Worm (Caenorhabditis elegans) whole organism, early embryonic: ENCODE data around the gene mrpl-51.

Experiments used
- B0310.2 ChIP-seq: sonication (generic microtip); optimal IDR thresholded peaks from 2 replicates; lab custom pipeline; 2016; ENCODE audit warnings: mild to moderate bottlenecking, missing genetic modification characterization, missing compliant biosample characterization
- F13C5.2 ChIP-seq: sonication (generic microtip); optimal IDR thresholded peaks from 2 replicates; lab custom pipeline; 2017; ENCODE audit warnings: mild to moderate bottlenecking, missing genetic modification characterization, inconsistent platforms, missing compliant biosample characterization
- aly-1 ChIP-seq: sonication (generic microtip); optimal IDR thresholded peaks from 2 replicates; lab custom pipeline; 2016; ENCODE audit warnings: missing genetic modification characterization, missing compliant biosample characterization
- ama-1 ChIP-seq: fragments of 150-350 bp; optimal IDR thresholded peaks from 2 replicates; lab custom pipeline; 2014
- ceh-13 ChIP-seq: fragments of 200-800 bp; sonication (Bioruptor generic); optimal IDR thresholded peaks from 2 replicates; lab custom pipeline; 2018; ENCODE audit warnings: mild to moderate bottlenecking, missing genetic modification characterization, missing compliant biosample characterization
- ceh-36 ChIP-seq: sonication (generic microtip); optimal IDR thresholded peaks from 2 replicates; lab custom pipeline; 2016; ENCODE audit warnings: missing genetic modification characterization, inconsistent platforms, missing compliant biosample characterization
- ets-7 ChIP-seq: sonication (generic microtip); optimal IDR thresholded peaks from 2 replicates; lab custom pipeline; 2016; ENCODE audit warnings: missing genotype, missing genetic modification characterization, missing compliant biosample characterization
- flt-1 ChIP-seq: fragments of 200-800 bp; sonication (Bioruptor generic); IDR thresholded peaks from 2 replicates; pipeline ENCODE4 v1.3.6; 2022; ENCODE audit warnings: missing genetic modification characterization, missing compliant biosample characterization
- hmbx-1 ChIP-seq: sonication (generic microtip); optimal IDR thresholded peaks from 2 replicates; lab custom pipeline; 2016; ENCODE audit warnings: mild to moderate bottlenecking, missing genetic modification characterization, missing compliant biosample characterization
- hmg-4 ChIP-seq: fragments of 200-800 bp; sonication (Bioruptor generic); optimal IDR thresholded peaks from 2 replicates; lab custom pipeline; 2018; ENCODE audit warnings: mild to moderate bottlenecking, missing genetic modification characterization, missing compliant biosample characterization
- hnd-1 ChIP-seq: sonication (generic microtip); optimal IDR thresholded peaks from 2 replicates; lab custom pipeline; 2016; ENCODE audit warnings: missing genetic modification characterization, missing compliant biosample characterization
- pes-1 ChIP-seq: fragments of 200-800 bp; sonication (Bioruptor generic); IDR thresholded peaks from 2 replicates; pipeline ENCODE4 v1.3.6; 2022; ENCODE audit warnings: missing genetic modification reagents, missing genetic modification characterization, missing compliant biosample characterization
- scrt-1 ChIP-seq: fragments of 200-800 bp; sonication (Bioruptor generic); IDR thresholded peaks from 2 replicates; pipeline ENCODE4 v1.3.6; 2022; ENCODE audit warnings: missing genetic modification characterization, missing compliant biosample characterization
- sea-1 ChIP-seq: fragments of 200-800 bp; sonication (Bioruptor generic); conservative IDR thresholded peaks from 2 replicates; pipeline ENCODE4 v1.3.6; 2022; ENCODE audit warnings: missing genetic modification characterization, missing compliant biosample characterization
- tbx-11 ChIP-seq: fragments of 200-800 bp; sonication (Bioruptor generic); IDR thresholded peaks from 2 replicates; pipeline ENCODE4 v1.3.6; 2022; ENCODE audit warnings: missing genetic modification characterization, missing compliant biosample characterization
- tbx-37 ChIP-seq: fragments of 200-800 bp; sonication (Bioruptor generic); conservative IDR thresholded peaks from 2 replicates; pipeline ENCODE4 v1.3.6; 2022; ENCODE audit warnings: missing genetic modification reagents, missing genetic modification characterization, missing compliant biosample characterization
- tra-4 ChIP-seq: sonication (generic microtip); optimal IDR thresholded peaks from 2 replicates; lab custom pipeline; 2017; ENCODE audit warnings: missing genetic modification characterization, missing compliant biosample characterization

Gene mrpl-51

DNA sequence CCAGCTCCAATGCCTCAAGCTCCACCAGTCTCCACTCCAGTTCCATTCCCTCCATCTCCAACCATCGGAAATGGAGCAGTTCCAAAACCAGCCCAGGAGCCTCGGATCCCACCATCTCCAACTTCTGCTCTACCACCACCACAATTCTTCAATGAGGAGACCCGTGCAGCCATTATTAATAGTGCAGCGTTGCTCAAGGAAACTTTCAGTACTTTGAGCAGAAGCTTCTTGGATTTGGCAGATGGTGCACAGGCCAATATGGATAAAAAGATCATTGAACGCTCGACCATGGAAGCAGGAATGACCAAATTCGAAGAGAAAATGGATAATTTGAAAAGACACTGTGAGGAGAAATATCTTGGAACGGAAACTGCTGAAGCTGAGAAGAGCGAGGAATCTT lies 4.3 kb downstream of the mrpl-51 start:
- TF ChIP-seq pes-1 (GFP tag; lab: Robert Waterston, UW) (no peak), ceh-13 (GFP tag; lab: Kevin White, UChicago) (no peak), tbx-11 (GFP tag; lab: Robert Waterston, UW) (no peak), hmbx-1 (no peak), scrt-1 (no peak), F13C5.2 (tag; lab: Kevin White, UChicago) (no peak), tra-4 (tag; lab: Kevin White, UChicago) (no peak), hnd-1 (tag; lab: Kevin White, UChicago) (no peak), flt-1 (GFP tag; lab: Robert Waterston, UW) (no peak), sea-1 (GFP tag; lab: Robert Waterston, UW) (no peak), B0310.2 (tag; lab: Kevin White, UChicago) (no peak), tbx-37 (GFP tag; lab: Robert Waterston, UW) (no peak), ama-1 (no peak), aly-1 (tag; lab: Kevin White, UChicago) (no peak), ceh-36 (tag; lab: Kevin White, UChicago) (no peak), hmg-4 (no peak), ets-7 (no peak)

DNA sequence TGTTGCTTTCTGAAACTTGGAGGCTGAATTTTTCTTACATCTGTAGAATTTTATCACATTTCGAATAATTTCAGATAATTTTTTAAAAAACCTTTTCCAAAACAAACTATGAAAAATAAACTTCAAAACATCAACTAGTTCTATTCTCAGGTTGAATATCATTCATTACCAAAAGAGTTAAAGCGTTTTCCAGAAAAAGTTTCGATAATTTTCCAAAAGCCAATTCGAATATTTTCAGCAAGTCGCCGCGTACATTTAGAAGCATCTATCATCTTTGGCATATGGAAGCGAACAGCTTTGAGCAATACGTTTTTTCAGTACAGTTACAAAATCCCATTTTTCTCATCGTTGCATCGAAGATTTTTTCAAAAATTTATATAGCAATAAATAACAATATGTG lies 5.8 kb downstream of the mrpl-51 start:
- TF ChIP-seq hnd-1 (tag; lab: Kevin White, UChicago) (no peak), tbx-37 (GFP tag; lab: Robert Waterston, UW) (no peak), aly-1 (tag; lab: Kevin White, UChicago) (no peak), ama-1 (no peak), tbx-11 (GFP tag; lab: Robert Waterston, UW) (no peak), scrt-1 (no peak), pes-1 (GFP tag; lab: Robert Waterston, UW) (no peak)

DNA sequence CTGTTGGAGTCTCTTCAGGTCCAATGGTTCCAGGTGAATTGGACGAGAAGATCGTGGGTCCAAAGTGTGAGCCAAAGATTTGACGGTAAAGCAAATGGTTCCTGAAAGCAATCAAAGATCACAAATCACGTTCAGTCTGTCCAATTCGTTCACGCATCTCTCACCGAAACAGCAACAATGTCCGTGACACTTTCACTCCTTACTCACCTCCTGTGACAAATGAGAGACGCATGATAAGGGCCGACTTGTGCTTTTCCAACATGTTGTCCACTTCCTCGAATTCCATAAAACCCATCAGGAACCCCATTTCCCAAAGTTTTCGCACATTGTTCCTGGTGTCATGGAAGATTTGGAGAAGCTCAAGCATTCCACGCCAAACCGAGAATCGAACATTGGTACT lies 9.3 kb downstream of the mrpl-51 start:
- TF ChIP-seq pes-1 (GFP tag; lab: Robert Waterston, UW) (no peak), tbx-37 (GFP tag; lab: Robert Waterston, UW) (no peak), tra-4 (tag; lab: Kevin White, UChicago) (no peak), ama-1 (no peak), tbx-11 (GFP tag; lab: Robert Waterston, UW) (no peak), aly-1 (tag; lab: Kevin White, UChicago) (no peak), ceh-36 (tag; lab: Kevin White, UChicago) (no peak), hmbx-1 (no peak)

DNA sequence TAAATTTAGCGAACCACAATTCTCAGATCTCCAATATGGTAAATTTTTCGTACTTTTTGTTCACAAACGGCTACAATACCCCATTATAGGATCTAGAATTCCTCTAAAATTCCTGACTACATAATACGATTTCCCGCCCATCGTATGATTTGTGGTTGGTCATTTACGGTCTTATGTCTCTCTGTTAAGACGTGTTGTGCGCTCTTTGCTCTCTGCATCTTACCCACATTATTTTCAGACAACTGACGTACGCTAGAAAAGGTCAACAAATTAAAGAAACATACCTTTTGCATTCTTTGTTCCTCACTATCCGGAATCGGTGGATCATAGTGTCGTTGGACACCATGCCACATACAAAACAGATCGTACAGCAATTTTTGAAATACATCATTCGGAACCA lies 11.9 kb downstream of the mrpl-51 start:
- TF ChIP-seq scrt-1 (no peak), pes-1 (GFP tag; lab: Robert Waterston, UW) (no peak), aly-1 (tag; lab: Kevin White, UChicago) (no peak), ceh-36 (tag; lab: Kevin White, UChicago) (no peak), ets-7 (no peak), tra-4 (tag; lab: Kevin White, UChicago) (no peak), flt-1 (GFP tag; lab: Robert Waterston, UW) (no peak), sea-1 (GFP tag; lab: Robert Waterston, UW) (no peak)

DNA sequence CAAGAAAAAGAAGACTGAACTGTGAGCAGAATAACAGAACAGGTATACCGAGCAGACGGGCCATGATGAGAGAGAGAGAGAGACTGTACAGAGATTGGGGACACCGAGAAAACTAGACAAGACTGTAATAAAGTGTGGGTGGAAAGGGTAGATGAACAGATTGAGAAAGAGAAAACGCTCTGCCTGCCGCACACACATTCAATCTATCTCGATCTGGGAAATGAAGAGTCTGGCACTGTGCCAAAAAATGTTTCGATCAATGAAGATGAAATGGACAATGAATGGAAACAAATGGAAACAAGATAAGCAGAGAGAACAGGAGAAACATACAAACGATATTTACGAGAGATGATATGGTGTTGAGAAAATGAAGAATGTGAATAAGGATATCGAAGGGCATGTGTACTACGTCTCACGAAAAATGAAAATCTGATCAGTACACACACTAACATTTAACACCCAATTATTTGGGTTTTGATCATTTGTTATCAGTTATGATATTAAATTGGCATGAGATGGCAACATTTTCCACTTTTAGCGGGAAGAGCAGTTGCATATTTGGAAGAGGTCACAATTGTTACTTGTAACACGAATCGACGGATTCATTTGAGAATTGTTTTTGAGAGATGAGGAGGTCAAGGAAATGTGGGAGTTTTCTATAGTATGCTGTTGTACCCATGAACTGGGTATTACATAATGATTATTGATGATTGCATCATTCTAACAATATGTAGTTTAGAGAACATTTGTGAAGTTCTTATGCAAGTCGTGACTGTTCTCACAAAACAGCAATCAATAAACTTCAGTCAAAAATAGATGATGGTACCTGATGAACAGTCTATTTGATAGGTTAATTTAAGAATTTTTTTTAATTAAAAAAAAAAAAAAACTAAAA lies 14.0 kb downstream of the mrpl-51 start:
- TF ChIP-seq hnd-1 (tag; lab: Kevin White, UChicago) (no peak), tbx-37 (GFP tag; lab: Robert Waterston, UW) (no peak), ets-7 (no peak), B0310.2 (tag; lab: Kevin White, UChicago) (no peak), flt-1 (GFP tag; lab: Robert Waterston, UW) (no peak), tra-4 (tag; lab: Kevin White, UChicago) (no peak), ceh-36 (tag; lab: Kevin White, UChicago) (no peak), ceh-13 (GFP tag; lab: Kevin White, UChicago) (no peak), ama-1 (no peak), hmbx-1 (no peak), aly-1 (tag; lab: Kevin White, UChicago) (no peak), F13C5.2 (tag; lab: Kevin White, UChicago) (no peak), hmg-4 (no peak), pes-1 (GFP tag; lab: Robert Waterston, UW) (no peak), sea-1 (GFP tag; lab: Robert Waterston, UW) (no peak), scrt-1 (no peak), tbx-11 (GFP tag; lab: Robert Waterston, UW) (no peak)

DNA sequence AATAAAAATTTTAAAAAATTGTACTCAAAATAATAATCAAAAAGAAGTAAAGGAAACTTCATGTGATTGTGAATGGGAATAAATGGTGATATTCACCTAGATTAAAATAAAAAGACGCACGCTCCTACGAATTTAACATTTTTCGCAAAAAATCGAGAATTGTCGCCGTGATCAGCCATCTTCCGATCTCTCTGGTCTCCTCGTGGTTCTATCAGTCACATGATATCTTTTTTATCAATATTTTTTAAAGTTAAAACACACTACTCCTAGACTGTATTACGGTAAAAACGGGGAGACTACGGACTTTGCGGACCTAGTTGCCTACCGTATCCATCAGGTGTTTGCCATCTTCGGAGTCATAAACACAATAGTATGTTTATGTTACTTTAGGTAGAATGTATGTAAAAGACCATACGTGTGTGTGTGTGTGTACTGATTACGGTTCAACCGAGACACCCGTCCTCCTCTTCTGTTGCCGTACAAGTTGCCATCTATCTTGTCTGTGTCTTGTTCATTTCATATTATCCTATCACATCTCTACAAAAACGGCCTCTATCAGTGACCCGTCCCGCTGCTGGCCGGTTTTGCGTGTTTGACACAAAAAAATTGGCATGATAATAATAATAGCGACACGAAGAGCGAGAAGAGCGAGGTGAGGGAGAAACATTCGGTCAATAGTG lies 15.5 kb downstream of the mrpl-51 start, which contains the start of gene T12G3.2:
Gene T12G3.2, minus strand, starts transcription at position 444 of the 680 bp plus-strand sequence.
- TF ChIP-seq flt-1 (GFP tag; lab: Robert Waterston, UW): no peak
- TF ChIP-seq tbx-37 (GFP tag; lab: Robert Waterston, UW): no peak
- TF ChIP-seq ceh-36 (tag; lab: Kevin White, UChicago): no peak
- TF ChIP-seq hmbx-1: no peak
- TF ChIP-seq ama-1: no peak
- TF ChIP-seq pes-1 (GFP tag; lab: Robert Waterston, UW): no peak
- TF ChIP-seq tbx-11 (GFP tag; lab: Robert Waterston, UW): no peak
- no peak for TF ChIP-seq hmg-4
- TF ChIP-seq sea-1 (GFP tag; lab: Robert Waterston, UW): no peak
